Fruit fly (Drosophila melanogaster): ENCODE data around the gene cdm.

Gene cdm

dm6 chr3R:18220211-18220749 lies 37.0 kb upstream of the cdm start, which contains the start of the genes CG7988 and CG7183 (continued):
- TF ChIP-seq CG3726 (GFP tag; IDR thresholded peaks at IDR 0.05) (peak; percentile 98), knrl (GFP tag; IDR thresholded peaks at IDR 0.05; ENCODE audit: partially characterized antibody) (no peak; the same call in 2 of the 3 replicates), gsb-n (tag; optimal IDR thresholded peaks at IDR 0.05) (peak; percentile 99), tio (GFP tag; optimal IDR thresholded peaks at IDR 0.05) (peak; percentile 96), fd64A (GFP tag; optimal IDR thresholded peaks at IDR 0.05) (peak; percentile 60), CG14860 (GFP tag; IDR thresholded peaks at IDR 0.05; ENCODE audit: partially characterized antibody) (no peak), Hsf (GFP tag; optimal IDR thresholded peaks at IDR 0.05) (peak; percentile 98), btn (GFP tag; optimal IDR thresholded peaks at IDR 0.05) (peak; percentile 78), Dref (GFP tag; IDR thresholded peaks at IDR 0.05) (peak; percentile 38; the same call in 1 of the 2 replicates), CG7786 (GFP tag; optimal IDR thresholded peaks at IDR 0.05) (peak; percentile 93), CG30403 (GFP tag; optimal IDR thresholded peaks at IDR 0.05) (peak; percentile 99), jumu (GFP tag; optimal IDR thresholded peaks at IDR 0.05) (peak; percentile 93), Hr3 (GFP tag; optimal IDR thresholded peaks at IDR 0.05) (peak; percentile 99), NFAT (GFP tag; IDR thresholded peaks at IDR 0.05) (peak; percentile 96), danr (GFP tag; IDR thresholded peaks at IDR 0.05) (peak; percentile 96), CG12744 (GFP tag; optimal IDR thresholded peaks at IDR 0.05) (peak; percentile 94), pfk (GFP tag; optimal IDR thresholded peaks at IDR 0.05) (no peak), Kr (GFP tag; optimal IDR thresholded peaks at IDR 0.05) (peak; percentile 41), Hmr (GFP tag; optimal IDR thresholded peaks at IDR 0.05) (peak; percentile 96), CG7987 (GFP tag; optimal IDR thresholded peaks at IDR 0.05) (peak; percentile 88), CG11085 (GFP tag; IDR thresholded peaks at IDR 0.05) (peak; percentile 97), al (GFP tag; IDR thresholded peaks at IDR 0.05) (peak; percentile 98), CG7745 (tag; optimal IDR thresholded peaks at IDR 0.05) (peak; percentile 90), CG33557 (GFP tag; optimal IDR thresholded peaks at IDR 0.05) (peak; percentile 97), pros (GFP tag; optimal IDR thresholded peaks at IDR 0.05) (peak; percentile 47), CG10366 (GFP tag; IDR thresholded peaks at IDR 0.05) (peak; percentile 98), lbe (GFP tag; optimal IDR thresholded peaks at IDR 0.05) (peak; percentile 91), dmrt99B (tag; optimal IDR thresholded peaks at IDR 0.05) (peak; percentile 98), Hr51 (GFP tag; optimal IDR thresholded peaks at IDR 0.05) (peak; percentile 94 to 98), pita (GFP tag; optimal IDR thresholded peaks at IDR 0.05) (no peak), emc (GFP tag; optimal IDR thresholded peaks at IDR 0.05) (peak; percentile 83), hth (optimal IDR thresholded peaks at IDR 0.05) (no peak), CG10431 (GFP tag; optimal IDR thresholded peaks at IDR 0.05) (peak; percentile 86), Optix (GFP tag; IDR thresholded peaks at IDR 0.05) (no peak), E2f2 (GFP tag; IDR thresholded peaks at IDR 0.05) (peak; percentile 83), Awh (GFP tag; IDR thresholded peaks at IDR 0.05) (peak; percentile 98), Xbp1 (GFP tag; optimal IDR thresholded peaks at IDR 0.05) (peak; percentile 98), Scr (GFP tag; IDR thresholded peaks at IDR 0.05; ENCODE audit: partially characterized antibody) (peak; percentile 23; the same call in 1 of the 2 replicates), ara (GFP tag; IDR thresholded peaks at IDR 0.05) (peak; percentile 98), D19A (tag; optimal IDR thresholded peaks at IDR 0.05) (peak; percentile 95), CG10267 (tag; optimal IDR thresholded peaks at IDR 0.05) (peak; percentile 95), jigr1 (GFP tag; IDR thresholded peaks at IDR 0.05) (peak; percentile 95), ewg (GFP tag; optimal IDR thresholded peaks at IDR 0.05) (peak; percentile 95), CG3838 (GFP tag; optimal IDR thresholded peaks at IDR 0.05) (peak; percentile 94), NK7.1 (GFP tag; optimal IDR thresholded peaks at IDR 0.05) (peak; percentile 88), CG18262 (tag; optimal IDR thresholded peaks at IDR 0.05) (peak; percentile 99), CG8765 (GFP tag; IDR thresholded peaks at IDR 0.05) (peak; percentile 95), CG2120 (GFP tag; optimal IDR thresholded peaks at IDR 0.05) (peak; percentile 98), HmgD (GFP tag; optimal IDR thresholded peaks at IDR 0.05) (peak; percentile 31), Lim3 (GFP tag; IDR thresholded peaks at IDR 0.05) (peak; percentile 94)
